Fruit fly (Drosophila melanogaster): ENCODE measurements around the gene CG14810.
A peak's percentile ranks its signal among the peaks of the same experiment; 100 is the strongest.

DNA sequence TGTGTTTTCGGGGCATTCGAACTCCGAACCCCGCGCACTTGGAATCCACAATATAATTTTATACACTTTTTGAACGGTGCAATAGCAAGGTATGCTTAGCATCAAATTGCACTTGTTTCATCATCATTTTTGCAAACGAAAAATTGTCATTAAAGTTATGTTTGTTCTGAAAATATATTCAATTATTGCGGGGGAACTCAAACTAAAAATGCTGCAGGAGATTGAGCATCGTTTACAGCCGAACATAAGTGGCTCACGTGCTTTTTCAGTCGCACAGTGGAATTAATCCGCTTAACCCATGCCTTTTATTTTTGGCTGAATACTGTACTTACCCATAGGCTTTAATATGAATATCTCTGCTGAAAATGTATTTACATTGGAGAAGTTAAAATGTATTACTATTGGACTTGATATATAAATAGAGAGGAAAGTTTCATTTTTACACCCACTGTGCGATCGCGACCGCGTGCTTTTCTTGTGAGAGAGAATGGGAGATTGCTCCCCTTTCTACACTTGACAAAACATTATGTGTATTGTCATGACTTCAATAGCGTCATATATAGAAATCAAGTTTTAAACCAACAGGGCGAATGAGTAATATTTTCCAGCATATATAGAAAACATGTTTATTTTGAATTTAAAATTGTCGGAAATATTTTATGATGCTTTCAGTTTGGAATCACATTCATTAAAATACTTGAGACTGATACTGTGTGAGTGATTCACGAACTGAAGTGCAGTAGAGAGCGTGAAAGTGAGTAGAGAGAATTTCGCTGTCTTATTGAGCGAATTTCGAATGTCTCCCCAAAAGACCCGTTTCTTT is 10.5 kb upstream of the CG14810 start:
- TF ChIP-seq CG14667 (GFP tag; IDR thresholded peaks at IDR 0.05) (peak; percentile 92), CG8359 (GFP tag; optimal IDR thresholded peaks at IDR 0.05; ENCODE audit: borderline replicate concordance) (peak; percentile 84), CG2116 (GFP tag; optimal IDR thresholded peaks at IDR 0.05) (peak; percentile 75), CG6654 (GFP tag; optimal IDR thresholded peaks at IDR 0.05) (peak; percentile 83), lilli (GFP tag; optimal IDR thresholded peaks at IDR 0.05) (peak; percentile 97), CG3163 (GFP tag; optimal IDR thresholded peaks at IDR 0.05) (peak; percentile 83)

Data from whole organism, embryonic.